Worm (Caenorhabditis elegans) whole organism, L4/young adult: ENCODE results near the gene str-73.

Source experiments
- W03F9.2 ChIP-seq: fragments of 150-350 bp; optimal IDR thresholded peaks from 2 replicates; lab custom pipeline; 2014; ENCODE audit warnings: missing biosample characterization, missing genetic modification characterization
- dao-5 ChIP-seq: sonication (generic microtip); optimal IDR thresholded peaks from 2 replicates; lab custom pipeline; 2016; ENCODE audit warnings: missing genotype, missing genetic modification characterization, moderate library complexity, missing compliant biosample characterization
- him-1 ChIP-seq: sonication (generic microtip); optimal IDR thresholded peaks from 2 replicates; lab custom pipeline; 2016; ENCODE audit warnings: missing genotype, missing genetic modification reagents, missing genetic modification characterization, missing compliant biosample characterization

The str-73 gene

ce11 chrV:16419769-16420168 is 10.3 kb upstream of the str-73 start, which contains the start of gene F26D2.16:
TSS of gene F26D2.16 (minus strand) at chrV:16419869.
- no peak for TF ChIP-seq W03F9.2 (tag; lab: Kevin White, UChicago)
- no peak for TF ChIP-seq dao-5 (tag; lab: Kevin White, UChicago)
- no peak for TF ChIP-seq him-1 (tag; lab: Kevin White, UChicago)

- TF ChIP-seq him-1 (tag; lab: Kevin White, UChicago) (no peak), dao-5 (tag; lab: Kevin White, UChicago) (no peak), W03F9.2 (tag; lab: Kevin White, UChicago) (no peak)
These were observed 9.3 kb upstream of the str-73 start, which contains the start of gene srw-48 for ce11 chrV:16420696-16421095. TSS of gene srw-48 (plus strand) at chrV:16420996.

ce11 chrV:16424428-16424827 is 5.6 kb upstream of the str-73 start, which contains the start of gene srw-29:
TSS of gene srw-29 (minus strand) at chrV:16424528.
- TF ChIP-seq him-1 (tag; lab: Kevin White, UChicago), result no peak
- TF ChIP-seq dao-5 (tag; lab: Kevin White, UChicago), result no peak
- no peak for TF ChIP-seq W03F9.2 (tag; lab: Kevin White, UChicago)

ce11 chrV:16429503-16429902 is 537 bp upstream of the str-73 start, which contains the start of gene F26D2.10:
TSS of gene F26D2.10 (minus strand) at chrV:16429603.
- TF ChIP-seq W03F9.2 (tag; lab: Kevin White, UChicago) (no peak), him-1 (tag; lab: Kevin White, UChicago) (no peak), dao-5 (tag; lab: Kevin White, UChicago) (no peak)

- TF ChIP-seq W03F9.2 (tag; lab: Kevin White, UChicago) (no peak), dao-5 (tag; lab: Kevin White, UChicago) (no peak), him-1 (tag; lab: Kevin White, UChicago) (no peak)
These were observed 3.4 kb downstream of the str-73 start, which contains the start of gene clec-234 for ce11 chrV:16433471-16433870. TSS of gene clec-234 (minus strand) at chrV:16433571.

ce11 chrV:16435510-16435909 is 5.5 kb downstream of the str-73 start, which contains the start of the genes F26D2.13 and F26D2.14:
TSS of gene F26D2.13 (minus strand) at chrV:16435610.
TSS of gene F26D2.14 (plus strand) at chrV:16435855.
- TF ChIP-seq dao-5 (tag; lab: Kevin White, UChicago) (no peak), him-1 (tag; lab: Kevin White, UChicago) (no peak), W03F9.2 (tag; lab: Kevin White, UChicago) (no peak)

ce11 chrV:16437546-16437945 is 7.5 kb downstream of the str-73 start, which contains the start of gene F26D2.15:
TSS of gene F26D2.15 (plus strand) at chrV:16437846.
- TF ChIP-seq him-1 (tag; lab: Kevin White, UChicago) (no peak), W03F9.2 (tag; lab: Kevin White, UChicago) (no peak), dao-5 (tag; lab: Kevin White, UChicago) (no peak)

ce11 chrV:16443626-16444025 is 13.6 kb downstream of the str-73 start, which contains the start of gene srh-141:
TSS of gene srh-141 (plus strand) at chrV:16443926.
- TF ChIP-seq him-1 (tag; lab: Kevin White, UChicago) (no peak), W03F9.2 (tag; lab: Kevin White, UChicago) (no peak), dao-5 (tag; lab: Kevin White, UChicago) (no peak)

- TF ChIP-seq dao-5 (tag; lab: Kevin White, UChicago), result no peak
- no peak for TF ChIP-seq him-1 (tag; lab: Kevin White, UChicago)
- no peak for TF ChIP-seq W03F9.2 (tag; lab: Kevin White, UChicago)
These were observed 15.6 kb downstream of the str-73 start, which contains the start of gene T08G3.6 for ce11 chrV:16445676-16446075. TSS of gene T08G3.6 (plus strand) at chrV:16445976.

ce11 chrV:16446191-16446590 is 16.2 kb downstream of the str-73 start:
- TF ChIP-seq dao-5 (tag; lab: Kevin White, UChicago) (no peak), W03F9.2 (tag; lab: Kevin White, UChicago) (no peak), him-1 (tag; lab: Kevin White, UChicago) (no peak)

ce11 chrV:16447735-16448134 is 17.7 kb downstream of the str-73 start, which contains the start of gene T08G3.13:
TSS of gene T08G3.13 (plus strand) at chrV:16448035.
- TF ChIP-seq dao-5 (tag; lab: Kevin White, UChicago), result no peak
- no peak for TF ChIP-seq him-1 (tag; lab: Kevin White, UChicago)
- TF ChIP-seq W03F9.2 (tag; lab: Kevin White, UChicago), result no peak

- no peak for TF ChIP-seq W03F9.2 (tag; lab: Kevin White, UChicago)
- TF ChIP-seq dao-5 (tag; lab: Kevin White, UChicago), result no peak
- no peak for TF ChIP-seq him-1 (tag; lab: Kevin White, UChicago)
These were observed 25.0 kb downstream of the str-73 start, which contains the start of gene str-14 for ce11 chrV:16455065-16455464. TSS of gene str-14 (minus strand) at chrV:16455165.

- TF ChIP-seq him-1 (tag; lab: Kevin White, UChicago) (no peak), W03F9.2 (tag; lab: Kevin White, UChicago) (no peak), dao-5 (tag; lab: Kevin White, UChicago) (no peak)
These were observed 28.7 kb downstream of the str-73 start, which contains the start of gene str-15 for ce11 chrV:16458714-16459113. TSS of gene str-15 (minus strand) at chrV:16458814.

- TF ChIP-seq him-1 (tag; lab: Kevin White, UChicago), result no peak
- no peak for TF ChIP-seq W03F9.2 (tag; lab: Kevin White, UChicago)
- TF ChIP-seq dao-5 (tag; lab: Kevin White, UChicago), result no peak
These were observed 29.3 kb downstream of the str-73 start for ce11 chrV:16459377-16459776.
